Worm (Caenorhabditis elegans): ENCODE measurements around the gene ttr-52.

Gene ttr-52

ce11 chrIII:13404418-13404817 lies at the start of gene ttr-52:
TSS of gene ttr-52 (plus strand) at chrIII:13404718.
- TF ChIP-seq tab-1 (GFP tag; IDR thresholded peaks at IDR 0.05) (no peak), ztf-23 (GFP tag; IDR thresholded peaks at IDR 0.05) (no peak), cog-1 (tag; optimal IDR thresholded peaks at IDR 0.05) (no peak), ref-1 (GFP tag; conservative IDR thresholded peaks at IDR 0.05) (no peak), flt-1 (GFP tag; IDR thresholded peaks at IDR 0.05) (no peak), ztf-29 (GFP tag; IDR thresholded peaks at IDR 0.05) (no peak), klf-2 (GFP tag; conservative IDR thresholded peaks at IDR 0.05) (no peak), med-1 (GFP tag; optimal IDR thresholded peaks at IDR 0.05; ENCODE audit: insufficient read depth) (no peak), T22C8.4 (GFP tag; IDR thresholded peaks at IDR 0.05) (no peak)

- no peak for TF ChIP-seq ztf-29 (GFP tag; IDR thresholded peaks at IDR 0.05)
- TF ChIP-seq flt-1 (GFP tag; IDR thresholded peaks at IDR 0.05): no peak
- no peak for TF ChIP-seq cog-1 (tag; optimal IDR thresholded peaks at IDR 0.05)
- TF ChIP-seq ref-1 (GFP tag; conservative IDR thresholded peaks at IDR 0.05): no peak
- no peak for TF ChIP-seq tab-1 (GFP tag; IDR thresholded peaks at IDR 0.05)
- TF ChIP-seq klf-2 (GFP tag; conservative IDR thresholded peaks at IDR 0.05): no peak
- no peak for TF ChIP-seq med-1 (GFP tag; optimal IDR thresholded peaks at IDR 0.05; ENCODE audit: insufficient read depth)
- TF ChIP-seq ztf-23 (GFP tag; IDR thresholded peaks at IDR 0.05): no peak
- TF ChIP-seq T22C8.4 (GFP tag; IDR thresholded peaks at IDR 0.05): no peak
Observed at ce11 chrIII:13359256-13359655, 45.3 kb upstream of the ttr-52 start, which contains the start of gene F53A2.9. TSS of gene F53A2.9 (minus strand) at chrIII:13359356.

ce11 chrIII:13359847-13360246 lies 44.7 kb upstream of the ttr-52 start:
- TF ChIP-seq ztf-23 (GFP tag; IDR thresholded peaks at IDR 0.05) (no peak), flt-1 (GFP tag; IDR thresholded peaks at IDR 0.05) (0 out of 2 replicates have a peak, but pooled peaks have one; percentile 44)

- TF ChIP-seq T22C8.4 (GFP tag; IDR thresholded peaks at IDR 0.05) (no peak), med-1 (GFP tag; optimal IDR thresholded peaks at IDR 0.05; ENCODE audit: insufficient read depth) (no peak), cog-1 (tag; optimal IDR thresholded peaks at IDR 0.05) (no peak), tab-1 (GFP tag; IDR thresholded peaks at IDR 0.05) (no peak), klf-2 (GFP tag; conservative IDR thresholded peaks at IDR 0.05) (no peak), ref-1 (GFP tag; conservative IDR thresholded peaks at IDR 0.05) (no peak), ztf-23 (GFP tag; IDR thresholded peaks at IDR 0.05) (no peak), ztf-29 (GFP tag; IDR thresholded peaks at IDR 0.05) (no peak), flt-1 (GFP tag; IDR thresholded peaks at IDR 0.05) (no peak)
Observed at ce11 chrIII:13370980-13371379, 33.5 kb upstream of the ttr-52 start, which contains the start of gene T03F6.9. TSS of gene T03F6.9 (minus strand) at chrIII:13371080.

DNA sequence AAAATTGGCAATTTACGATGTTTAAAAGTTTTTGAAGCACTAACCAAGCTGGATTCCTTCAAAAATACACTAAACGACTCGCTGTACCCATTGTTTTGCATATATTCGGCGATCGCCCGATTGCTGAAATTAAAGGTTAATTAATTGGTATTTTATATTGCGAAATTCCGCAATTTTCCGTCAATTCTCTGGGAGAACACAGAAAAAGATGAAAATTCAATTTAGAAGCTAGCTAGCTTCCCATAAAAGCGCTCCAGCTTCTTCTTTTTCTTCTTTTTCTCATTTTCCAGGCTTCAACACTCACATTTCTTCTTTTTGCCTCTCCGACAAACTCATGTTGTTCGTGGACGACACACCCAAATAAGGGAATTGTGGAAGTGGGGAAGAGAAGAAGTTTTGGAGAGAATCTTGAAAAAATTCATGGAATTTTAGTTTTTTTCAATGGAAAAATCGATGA lies 28.2 kb upstream of the ttr-52 start, which contains the start of gene lis-1:
Gene lis-1 (minus strand): TSS at position 407 of the 457 bp plus-strand sequence.
- TF ChIP-seq ztf-23 (GFP tag; IDR thresholded peaks at IDR 0.05) (no peak), flt-1 (GFP tag; IDR thresholded peaks at IDR 0.05) (no peak), klf-2 (GFP tag; conservative IDR thresholded peaks at IDR 0.05) (no peak), ztf-29 (GFP tag; IDR thresholded peaks at IDR 0.05) (no peak), med-1 (GFP tag; optimal IDR thresholded peaks at IDR 0.05; ENCODE audit: insufficient read depth) (no peak), tab-1 (GFP tag; IDR thresholded peaks at IDR 0.05) (no peak)

DNA sequence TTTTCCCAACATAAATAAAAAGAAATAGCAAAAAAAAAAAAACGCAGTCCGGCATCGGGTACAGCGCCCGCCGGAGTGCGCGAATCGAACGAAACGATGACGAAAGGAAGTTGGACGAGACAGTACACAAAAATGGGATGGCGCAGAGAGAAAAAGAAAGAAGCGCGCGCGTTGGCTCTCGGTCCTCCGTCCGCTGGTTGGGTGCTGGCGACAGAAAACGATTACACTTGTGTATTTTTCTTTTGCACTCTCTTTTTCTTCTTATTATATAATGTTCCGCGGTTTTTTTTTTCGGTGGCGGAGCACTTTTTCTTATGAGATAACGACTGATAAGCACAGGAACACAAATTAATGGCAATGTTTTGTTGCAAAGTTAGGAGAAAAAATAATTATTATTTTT lies 27.3 kb upstream of the ttr-52 start:
- TF ChIP-seq ztf-23 (GFP tag; IDR thresholded peaks at IDR 0.05): no peak
- no peak for TF ChIP-seq ref-1 (GFP tag; conservative IDR thresholded peaks at IDR 0.05)
- TF ChIP-seq T22C8.4 (GFP tag; IDR thresholded peaks at IDR 0.05): no peak
- no peak for TF ChIP-seq ztf-29 (GFP tag; IDR thresholded peaks at IDR 0.05)

ce11 chrIII:13378242-13378641 lies 26.3 kb upstream of the ttr-52 start, which contains the start of gene T03F6.10:
TSS of gene T03F6.10 (minus strand) at chrIII:13378342.
- TF ChIP-seq ztf-29 (GFP tag; IDR thresholded peaks at IDR 0.05): no peak
- TF ChIP-seq flt-1 (GFP tag; IDR thresholded peaks at IDR 0.05): no peak
- TF ChIP-seq klf-2 (GFP tag; conservative IDR thresholded peaks at IDR 0.05): no peak
- TF ChIP-seq tab-1 (GFP tag; IDR thresholded peaks at IDR 0.05): no peak
- no peak for TF ChIP-seq T22C8.4 (GFP tag; IDR thresholded peaks at IDR 0.05)
- no peak for TF ChIP-seq ztf-23 (GFP tag; IDR thresholded peaks at IDR 0.05)
- TF ChIP-seq cog-1 (tag; optimal IDR thresholded peaks at IDR 0.05): no peak
- TF ChIP-seq ref-1 (GFP tag; conservative IDR thresholded peaks at IDR 0.05): no peak
- no peak for TF ChIP-seq med-1 (GFP tag; optimal IDR thresholded peaks at IDR 0.05; ENCODE audit: insufficient read depth)

- TF ChIP-seq med-1 (GFP tag; optimal IDR thresholded peaks at IDR 0.05; ENCODE audit: insufficient read depth) (no peak), tab-1 (GFP tag; IDR thresholded peaks at IDR 0.05) (no peak), ztf-29 (GFP tag; IDR thresholded peaks at IDR 0.05) (no peak), ref-1 (GFP tag; conservative IDR thresholded peaks at IDR 0.05) (no peak), flt-1 (GFP tag; IDR thresholded peaks at IDR 0.05) (no peak)
Observed at ce11 chrIII:13380196-13380595, 24.3 kb upstream of the ttr-52 start, which contains the start of gene T03F6.6. TSS of gene T03F6.6 (minus strand) at chrIII:13380296.

DNA sequence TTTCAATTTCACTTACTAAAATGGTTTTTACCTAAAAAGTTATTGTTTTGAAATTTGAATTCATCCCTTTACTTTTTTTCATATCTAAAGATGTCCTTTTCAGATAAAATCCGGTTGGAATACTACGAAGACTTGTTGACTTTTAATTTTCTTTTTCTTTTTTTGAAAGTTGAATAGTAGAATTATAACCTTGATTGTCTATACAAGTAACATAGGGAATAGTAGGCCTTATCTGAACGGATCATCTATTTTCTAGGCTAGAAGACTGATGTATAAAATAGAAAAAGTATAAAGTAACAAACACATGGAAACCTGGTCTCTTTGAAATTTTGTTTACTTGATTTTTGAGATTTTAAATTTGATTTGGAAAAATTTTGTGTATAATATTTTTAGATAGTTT lies 23.6 kb upstream of the ttr-52 start:
- no peak for TF ChIP-seq med-1 (GFP tag; optimal IDR thresholded peaks at IDR 0.05; ENCODE audit: insufficient read depth)
- TF ChIP-seq T22C8.4 (GFP tag; IDR thresholded peaks at IDR 0.05): no peak
- TF ChIP-seq flt-1 (GFP tag; IDR thresholded peaks at IDR 0.05): no peak
- TF ChIP-seq ztf-23 (GFP tag; IDR thresholded peaks at IDR 0.05): no peak
- TF ChIP-seq cog-1 (tag; optimal IDR thresholded peaks at IDR 0.05): no peak
- TF ChIP-seq tab-1 (GFP tag; IDR thresholded peaks at IDR 0.05): no peak
- no peak for TF ChIP-seq klf-2 (GFP tag; conservative IDR thresholded peaks at IDR 0.05)
- no peak for TF ChIP-seq ref-1 (GFP tag; conservative IDR thresholded peaks at IDR 0.05)
- TF ChIP-seq ztf-29 (GFP tag; IDR thresholded peaks at IDR 0.05): no peak

DNA sequence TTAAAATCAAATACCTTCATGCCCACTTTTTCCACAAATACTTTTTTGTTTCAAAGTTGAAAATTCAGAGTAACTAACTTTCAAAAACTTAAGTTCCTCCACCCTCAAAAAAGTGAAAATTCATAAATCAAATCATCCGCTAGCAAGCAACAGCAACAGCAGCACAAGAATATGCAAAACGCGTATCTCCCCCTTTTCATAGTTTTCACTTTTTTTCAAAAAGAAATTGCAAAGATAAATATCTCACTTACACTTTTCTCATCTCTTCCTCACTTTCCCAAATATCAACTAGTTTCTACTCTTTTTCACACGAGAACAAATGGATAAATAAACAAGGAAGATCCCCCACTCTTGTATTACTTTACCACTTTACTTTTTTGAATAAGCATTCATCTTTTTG lies 22.8 kb upstream of the ttr-52 start:
- no peak for TF ChIP-seq cog-1 (tag; optimal IDR thresholded peaks at IDR 0.05)

DNA sequence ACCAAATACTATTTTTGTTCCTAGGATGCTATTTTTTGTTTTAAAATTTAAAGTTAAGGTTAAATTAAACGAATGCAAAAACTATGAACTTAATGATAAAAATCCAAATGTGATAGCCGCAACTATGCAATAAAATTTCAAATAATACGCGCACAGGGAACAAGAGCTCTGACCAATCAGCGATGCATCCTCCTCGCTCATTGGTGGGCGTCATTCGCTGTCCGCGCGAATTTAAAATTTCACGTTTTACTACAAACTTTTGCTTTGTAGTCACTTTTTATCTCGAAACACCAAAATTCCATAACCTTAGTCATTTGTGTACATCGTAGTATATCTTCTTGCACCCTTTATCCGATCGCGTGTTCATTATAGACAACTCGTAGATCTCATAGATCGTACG lies 21.4 kb upstream of the ttr-52 start:
- TF ChIP-seq ztf-23 (GFP tag; IDR thresholded peaks at IDR 0.05) (no peak), T22C8.4 (GFP tag; IDR thresholded peaks at IDR 0.05) (no peak), flt-1 (GFP tag; IDR thresholded peaks at IDR 0.05) (no peak), klf-2 (GFP tag; conservative IDR thresholded peaks at IDR 0.05) (no peak), tab-1 (GFP tag; IDR thresholded peaks at IDR 0.05) (no peak), cog-1 (tag; optimal IDR thresholded peaks at IDR 0.05) (no peak), ztf-29 (GFP tag; IDR thresholded peaks at IDR 0.05) (no peak), med-1 (GFP tag; optimal IDR thresholded peaks at IDR 0.05; ENCODE audit: insufficient read depth) (no peak), ref-1 (GFP tag; conservative IDR thresholded peaks at IDR 0.05) (no peak)
